Fruit fly (Drosophila melanogaster) Kc167 (cell line): ENCODE data around the gene CG44139.

ENCODE experiments used
- Myc ChIP-seq: fragments of >200 bp; optimal IDR thresholded peaks from 2 replicates; lab custom pipeline; 2017; ENCODE audit warnings: missing external identifiers
- h ChIP-seq: fragments of >200 bp; optimal IDR thresholded peaks from 3 replicates; lab custom pipeline; 2018; ENCODE audit warnings: missing external identifiers
- insv ChIP-seq: fragments of >200 bp; optimal IDR thresholded peaks from 3 replicates; lab custom pipeline; 2018; ENCODE audit warnings: missing external identifiers
- psq ChIP-seq: fragments of >200 bp; optimal IDR thresholded peaks from 2 replicates; lab custom pipeline; 2017; ENCODE audit warnings: missing external identifiers
- ttk ChIP-seq: sonication (Bioruptor generic); optimal IDR thresholded peaks from 2 replicates; lab custom pipeline; 2017; ENCODE audit warnings: missing external identifiers

DNA sequence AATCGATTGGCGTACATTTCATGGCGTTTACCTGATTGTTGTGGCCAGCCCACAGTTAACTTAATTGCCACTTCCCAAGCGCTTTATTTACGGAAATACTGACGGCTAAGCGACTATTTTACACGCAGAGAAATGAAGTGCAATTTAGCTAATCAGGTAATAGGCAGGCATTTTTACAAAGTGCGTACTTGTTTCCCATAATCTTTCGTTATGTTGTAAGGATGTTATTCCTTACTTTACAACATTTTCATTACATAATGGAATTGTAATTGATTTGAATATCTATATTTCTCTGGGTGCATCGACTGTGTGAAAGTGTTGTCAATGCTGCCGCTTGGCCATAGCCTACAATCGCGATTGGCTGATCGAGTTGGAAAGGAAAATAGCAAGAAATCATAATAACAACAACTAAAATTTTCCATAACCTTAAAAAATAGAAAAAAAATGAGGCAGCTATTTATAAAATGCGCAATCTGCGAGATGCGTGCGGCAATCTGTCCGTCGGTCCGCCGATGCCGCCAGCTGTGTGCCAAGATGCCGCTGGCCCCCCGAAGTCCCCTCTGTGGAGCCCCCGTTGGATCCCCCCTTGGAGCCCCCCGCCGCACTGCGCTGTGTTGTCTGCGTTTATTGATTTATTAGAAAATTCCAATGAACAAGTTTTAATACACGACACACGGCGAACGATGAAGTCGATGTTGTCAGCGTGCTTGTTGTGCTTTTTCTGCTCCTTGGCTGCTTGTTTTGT is 2.0 kb downstream of the CG44139 start:
- TF ChIP-seq Myc (lab: Kevin White, UChicago) (no peak), psq (lab: Kevin White, UChicago) (no peak), ttk (lab: Kevin White, UChicago) (no peak), h (lab: Kevin White, UChicago) (no peak), insv (no peak)
